Worm (Caenorhabditis elegans) whole organism, mixed stage, embryonic: Measurements from ENCODE around the gene F53F4.2.

ENCODE experiments used
- bed-3 ChIP-seq: fragments of 200-800 bp; sonication (Bioruptor generic); optimal IDR thresholded peaks from 3 replicates; lab custom pipeline; 2018; ENCODE audit warnings: mild to moderate bottlenecking, missing genetic modification characterization, moderate library complexity, missing compliant biosample characterization
- ceh-39 ChIP-seq: fragments of 150-350 bp; optimal IDR thresholded peaks from 2 replicates; lab custom pipeline; 2014; ENCODE audit warnings: missing biosample characterization, missing genetic modification characterization
- ceh-83 ChIP-seq: fragments of 200-800 bp; sonication (Bioruptor generic); optimal IDR thresholded peaks from 2 replicates; lab custom pipeline; 2018; ENCODE audit warnings: mild to moderate bottlenecking, missing genetic modification characterization, missing compliant biosample characterization
- ces-1 ChIP-seq: fragments of 150-350 bp; optimal IDR thresholded peaks from 2 replicates; lab custom pipeline; 2014; ENCODE audit warnings: missing biosample characterization, missing genetic modification reagents, missing genetic modification characterization
- drap-1 ChIP-seq: fragments of 200-800 bp; sonication (Bioruptor generic); optimal IDR thresholded peaks from 3 replicates; lab custom pipeline; 2018; ENCODE audit warnings: mild to moderate bottlenecking, missing genetic modification characterization, missing compliant biosample characterization
- elt-1 ChIP-seq: sonication (generic microtip); optimal IDR thresholded peaks from 2 replicates; lab custom pipeline; 2017; ENCODE audit warnings: missing genetic modification characterization, mild to moderate bottlenecking, missing compliant biosample characterization, antibody characterized with exemption, moderate library complexity, borderline replicate concordance; ENCODE audit not compliant: insufficient read depth
- elt-3 ChIP-seq: fragments of 150-350 bp; optimal IDR thresholded peaks from 2 replicates; lab custom pipeline; 2014; ENCODE audit warnings: missing biosample characterization, missing genetic modification characterization
- flh-1 ChIP-seq: fragments of 200-800 bp; sonication (Bioruptor generic); optimal IDR thresholded peaks from 2 replicates; lab custom pipeline; 2018; ENCODE audit warnings: mild to moderate bottlenecking, missing genetic modification characterization, moderate library complexity, missing compliant biosample characterization
- hlh-1 ChIP-seq: fragments of 150-350 bp; optimal IDR thresholded peaks from 2 replicates; lab custom pipeline; 2014; ENCODE audit warnings: missing biosample characterization, missing genetic modification reagents, missing genetic modification characterization
- lin-13 ChIP-seq: fragments of 150-350 bp; optimal IDR thresholded peaks from 2 replicates; lab custom pipeline; 2014; ENCODE audit warnings: missing biosample characterization, missing genetic modification characterization
- lin-32 ChIP-seq: fragments of 200-800 bp; sonication (Bioruptor generic); optimal IDR thresholded peaks from 2 replicates; lab custom pipeline; 2018; ENCODE audit warnings: mild to moderate bottlenecking, missing genetic modification characterization, missing compliant biosample characterization
- lsy-2 ChIP-seq: fragments of 150-350 bp; optimal IDR thresholded peaks from 2 replicates; lab custom pipeline; 2014; ENCODE audit warnings: missing biosample characterization, missing genetic modification characterization
- mep-1 ChIP-seq: fragments of 150-350 bp; optimal IDR thresholded peaks from 2 replicates; lab custom pipeline; 2017; ENCODE audit warnings: missing biosample characterization, missing genetic modification reagents, missing genetic modification characterization, inconsistent platforms
- nhr-12 ChIP-seq: fragments of 150-350 bp; optimal IDR thresholded peaks from 2 replicates; lab custom pipeline; 2014; ENCODE audit warnings: missing biosample characterization, missing genetic modification characterization
- nhr-2 ChIP-seq: fragments of 150-350 bp; optimal IDR thresholded peaks from 2 replicates; lab custom pipeline; 2014; ENCODE audit warnings: missing biosample characterization, missing genetic modification characterization
- nhr-237 ChIP-seq: fragments of 150-350 bp; optimal IDR thresholded peaks from 2 replicates; lab custom pipeline; 2014; ENCODE audit warnings: missing biosample characterization, missing genetic modification characterization
- nhr-76 ChIP-seq: sonication (generic microtip); optimal IDR thresholded peaks from 2 replicates; lab custom pipeline; 2017; ENCODE audit warnings: missing biosample characterization, missing genetic modification characterization
- pha-4 ChIP-seq: fragments of 150-350 bp; optimal IDR thresholded peaks from 2 replicates; lab custom pipeline; 2018; ENCODE audit warnings: missing biosample characterization, missing genetic modification reagents, missing genetic modification characterization
- snpc-4 ChIP-seq: fragments of 150-350 bp; optimal IDR thresholded peaks from 2 replicates; lab custom pipeline; 2014; ENCODE audit warnings: missing biosample characterization, missing genetic modification characterization
- sptf-1 ChIP-seq: sonication (generic microtip); optimal IDR thresholded peaks from 2 replicates; lab custom pipeline; 2017; ENCODE audit warnings: mild to moderate bottlenecking, missing genetic modification characterization, moderate library complexity, missing compliant biosample characterization
- tbx-8 ChIP-seq: fragments of 200-800 bp; sonication (Bioruptor generic); optimal IDR thresholded peaks from 2 replicates; lab custom pipeline; 2018; ENCODE audit warnings: mild to moderate bottlenecking, missing genetic modification characterization, moderate library complexity, missing compliant biosample characterization
- unc-120 ChIP-seq: sonication (generic microtip); optimal IDR thresholded peaks from 2 replicates; lab custom pipeline; 2017; ENCODE audit warnings: missing genetic modification characterization, missing compliant biosample characterization; ENCODE audit not compliant: poor library complexity, severe bottlenecking
- unc-39 ChIP-seq: fragments of 150-350 bp; optimal IDR thresholded peaks from 2 replicates; lab custom pipeline; 2014; ENCODE audit warnings: missing biosample characterization, missing genetic modification characterization
- zip-8 ChIP-seq: fragments of 150-350 bp; optimal IDR thresholded peaks from 2 replicates; lab custom pipeline; 2014; ENCODE audit warnings: missing biosample characterization, missing genetic modification characterization

The F53F4.2 gene

ce11 chrV:13578637-13579036, 10.8 kb downstream of the F53F4.2 start, which contains the start of gene C50B8.6:
C50B8.6 (plus strand) TSS chrV:13578972.
- TF ChIP-seq bed-3 (GFP tag; lab: Kevin White, UChicago) = no peak
- no peak for TF ChIP-seq lin-13 (tag; lab: Kevin White, UChicago)
- no peak for TF ChIP-seq elt-1 (tag; lab: Kevin White, UChicago)
- TF ChIP-seq nhr-2 = no peak
- TF ChIP-seq ceh-83 = no peak
- TF ChIP-seq lin-32 (GFP tag; lab: Kevin White, UChicago) = no peak
- no peak for TF ChIP-seq sptf-1
- no peak for TF ChIP-seq zip-8 (tag; lab: Kevin White, UChicago)
- no peak for TF ChIP-seq flh-1 (GFP tag; lab: Kevin White, UChicago)
- no peak for TF ChIP-seq lsy-2 (tag; lab: Kevin White, UChicago)
- no peak for TF ChIP-seq ces-1 (GFP tag; lab: Kevin White, UChicago)
- TF ChIP-seq hlh-1 (tag; lab: Kevin White, UChicago) = no peak
- no peak for TF ChIP-seq ceh-39 (tag; lab: Kevin White, UChicago)
- no peak for TF ChIP-seq unc-39 (tag; lab: Kevin White, UChicago)
- TF ChIP-seq nhr-237 (tag; lab: Kevin White, UChicago) = no peak

ce11 chrV:13577463-13577862, 11.9 kb downstream of the F53F4.2 start:
- TF ChIP-seq hlh-1 (tag; lab: Kevin White, UChicago) (no peak), lin-32 (GFP tag; lab: Kevin White, UChicago) (no peak)

- TF ChIP-seq ceh-83 (no peak), nhr-2 (no peak), tbx-8 (GFP tag; lab: Kevin White, UChicago) (no peak), nhr-12 (tag; lab: Kevin White, UChicago) (no peak), nhr-237 (tag; lab: Kevin White, UChicago) (no peak), elt-1 (tag; lab: Kevin White, UChicago) (no peak), lin-13 (tag; lab: Kevin White, UChicago) (no peak)
- TF ChIP-seq, all 35 proteins: peak for 0
These were observed 12.6 kb downstream of the F53F4.2 start for ce11 chrV:13576828-13577227.

ce11 chrV:13575866-13576265, 13.5 kb downstream of the F53F4.2 start:
- TF ChIP-seq pha-4 (peak; percentile 94), zip-8 (tag; lab: Kevin White, UChicago) (no peak)

- TF ChIP-seq nhr-2 = no peak
- no peak for TF ChIP-seq nhr-12 (tag; lab: Kevin White, UChicago)
These were observed 17.6 kb downstream of the F53F4.2 start, which contains the start of gene C50B8.4 for ce11 chrV:13571714-13572258. C50B8.4 (plus strand) TSS chrV:13572012.

ce11 chrV:13568533-13568932, 20.9 kb downstream of the F53F4.2 start, which contains the start of the genes nuaf-1 and bir-2:
nuaf-1 (minus strand) TSS chrV:13568630.
bir-2 (plus strand) TSS chrV:13568850.
- TF ChIP-seq mep-1 (tag; lab: Kevin White, UChicago) (peak; percentile 27), nhr-2 (peak; percentile 19), elt-3 (no peak), snpc-4 (no peak), drap-1 (GFP tag; lab: Kevin White, UChicago) (no peak), tbx-8 (GFP tag; lab: Kevin White, UChicago) (no peak), lsy-2 (tag; lab: Kevin White, UChicago) (peak; percentile 49), bed-3 (GFP tag; lab: Kevin White, UChicago) (no peak), unc-39 (tag; lab: Kevin White, UChicago) (no peak), lin-32 (GFP tag; lab: Kevin White, UChicago) (no peak)

- no peak for TF ChIP-seq pha-4
- TF ChIP-seq unc-120 (tag; lab: Kevin White, UChicago) = no peak
- TF ChIP-seq nhr-237 (tag; lab: Kevin White, UChicago) = no peak
- TF ChIP-seq nhr-76 = no peak
- no peak for TF ChIP-seq lsy-2 (tag; lab: Kevin White, UChicago)
- no peak for TF ChIP-seq sptf-1
- no peak for TF ChIP-seq flh-1 (GFP tag; lab: Kevin White, UChicago)
These were observed 22.4 kb downstream of the F53F4.2 start for ce11 chrV:13566967-13567366.
